Fruit fly (Drosophila melanogaster): ENCODE data around the gene CG14739.

Gene CG14739

dm6 chr3R:12010202-12010824 is 38.7 kb downstream of the CG14739 start, which contains the start of the genes KLHL18 and GCC185:
TSS of gene KLHL18 (minus strand) at chr3R:12010434.
TSS of gene GCC185 (plus strand) at chr3R:12010772.
- TF ChIP-seq EcR (GFP tag; optimal IDR thresholded peaks at IDR 0.05) (no peak), pan (optimal IDR thresholded peaks at IDR 0.05) (no peak), CG8478 (optimal IDR thresholded peaks at IDR 0.05) (no peak), Dll (optimal IDR thresholded peaks at IDR 0.05) (no peak), psq (optimal IDR thresholded peaks at IDR 0.05) (no peak), usp (GFP tag; optimal IDR thresholded peaks at IDR 0.05) (no peak)

dm6 chr3R:12006417-12006816 is 42.6 kb downstream of the CG14739 start:
- TF ChIP-seq usp (GFP tag; optimal IDR thresholded peaks at IDR 0.05) (no peak), psq (optimal IDR thresholded peaks at IDR 0.05) (no peak), EcR (GFP tag; optimal IDR thresholded peaks at IDR 0.05) (no peak)

- no peak for TF ChIP-seq EcR (GFP tag; optimal IDR thresholded peaks at IDR 0.05)
- no peak for TF ChIP-seq psq (optimal IDR thresholded peaks at IDR 0.05)
- TF ChIP-seq pan (optimal IDR thresholded peaks at IDR 0.05) = no peak
- TF ChIP-seq CG8478 (optimal IDR thresholded peaks at IDR 0.05) = no peak
Measured at dm6 chr3R:12005417-12005816, 43.6 kb downstream of the CG14739 start, which contains the start of gene Tk. TSS of gene Tk (minus strand) at chr3R:12005473.

dm6 chr3R:11999074-11999473 is 49.9 kb downstream of the CG14739 start, which contains the start of gene Ect3:
TSS of gene Ect3 (plus strand) at chr3R:11999278.
- TF ChIP-seq CG8478 (optimal IDR thresholded peaks at IDR 0.05) (no peak), psq (optimal IDR thresholded peaks at IDR 0.05) (no peak), pan (optimal IDR thresholded peaks at IDR 0.05) (no peak), EcR (GFP tag; optimal IDR thresholded peaks at IDR 0.05) (no peak), Dll (optimal IDR thresholded peaks at IDR 0.05) (no peak), usp (GFP tag; optimal IDR thresholded peaks at IDR 0.05) (no peak)
